Fruit fly (Drosophila melanogaster) whole organism, adult: ENCODE data around the gene CG17597.

ENCODE experiments used
- CG11617 ChIP-seq: fragments of 200-800 bp; sonication (Bioruptor generic); optimal IDR thresholded peaks from 2 replicates; lab custom pipeline; 2017; ENCODE audit warnings: mild to moderate bottlenecking, missing biosample characterization, missing genetic modification reagents, missing genetic modification characterization
- CG12768 ChIP-seq: fragments of 200-800 bp; sonication (Bioruptor generic); optimal IDR thresholded peaks from 2 replicates; lab custom pipeline; 2017; ENCODE audit warnings: missing biosample characterization, missing genetic modification characterization, mild to moderate bottlenecking, moderate library complexity, missing genetic modification reagents
- CG14711 ChIP-seq: fragments of 200-800 bp; sonication (Bioruptor generic); optimal IDR thresholded peaks from 2 replicates; lab custom pipeline; 2018; ENCODE audit warnings: missing biosample characterization, mild to moderate bottlenecking, missing genetic modification characterization, moderate library complexity
- CG1620 ChIP-seq: fragments of 200-800 bp; sonication (Bioruptor generic); optimal IDR thresholded peaks from 2 replicates; lab custom pipeline; 2016; ENCODE audit warnings: missing biosample characterization, missing genetic modification characterization
- CG33017 ChIP-seq: fragments of 200-800 bp; sonication (Bioruptor generic); optimal IDR thresholded peaks from 2 replicates; lab custom pipeline; 2018; ENCODE audit warnings: missing biosample characterization, mild to moderate bottlenecking, missing genetic modification characterization, moderate library complexity
- CG5204 ChIP-seq: fragments of 200-800 bp; sonication (Bioruptor generic); optimal IDR thresholded peaks from 2 replicates; lab custom pipeline; 2016; ENCODE audit warnings: missing biosample characterization, missing genetic modification characterization
- CG7045 ChIP-seq: fragments of 200-800 bp; sonication (Bioruptor generic); optimal IDR thresholded peaks from 2 replicates; lab custom pipeline; 2017; ENCODE audit warnings: missing biosample characterization, mild to moderate bottlenecking, missing genetic modification characterization
- CG7101 ChIP-seq: fragments of 200-800 bp; sonication (Bioruptor generic); optimal IDR thresholded peaks from 2 replicates; lab custom pipeline; 2018; ENCODE audit warnings: missing biosample characterization, mild to moderate bottlenecking, missing genetic modification characterization, moderate library complexity
- Clk ChIP-seq: fragments of 200-800 bp; sonication (Bioruptor generic); optimal IDR thresholded peaks from 2 replicates; lab custom pipeline; 2017; ENCODE audit warnings: missing biosample characterization, missing genetic modification characterization
- Crg-1 ChIP-seq: fragments of 200-800 bp; sonication (Bioruptor generic); optimal IDR thresholded peaks from 2 replicates; lab custom pipeline; 2016; ENCODE audit warnings: missing biosample characterization, missing genetic modification characterization
- Hr96 ChIP-seq: fragments of 200-800 bp; sonication (Bioruptor generic); optimal IDR thresholded peaks from 2 replicates; lab custom pipeline; 2016; ENCODE audit warnings: missing biosample characterization, missing genetic modification characterization
- Mnt ChIP-seq: fragments of 200-800 bp; sonication (Bioruptor generic); optimal IDR thresholded peaks from 2 replicates; lab custom pipeline; 2016; ENCODE audit warnings: missing biosample characterization, mild to moderate bottlenecking, missing genetic modification characterization
- bab1 ChIP-seq: fragments of 200-800 bp; sonication (Bioruptor generic); optimal IDR thresholded peaks from 3 replicates; lab custom pipeline; 2019; ENCODE audit warnings: missing biosample characterization, mild to moderate bottlenecking, missing genetic modification characterization, moderate library complexity
- cic ChIP-seq: fragments of 200-800 bp; sonication (Bioruptor generic); optimal IDR thresholded peaks from 2 replicates; lab custom pipeline; 2017; ENCODE audit warnings: missing biosample characterization, mild to moderate bottlenecking, missing genetic modification characterization, moderate library complexity
- cnc ChIP-seq, 2 experiments: fragments of >200 bp; optimal IDR thresholded peaks; 2 replicates each; lab custom pipeline; 2017
- kay ChIP-seq: fragments of 200-800 bp; sonication (Bioruptor generic); peaks from one replicate; lab custom pipeline; 2016; ENCODE audit warnings: missing biosample characterization, missing genetic modification characterization, borderline replicate concordance
- ovo ChIP-seq: fragments of 200-800 bp; sonication (Bioruptor generic); optimal IDR thresholded peaks from 2 replicates; lab custom pipeline; 2016; ENCODE audit warnings: missing biosample characterization, missing genetic modification characterization
- pad ChIP-seq: fragments of 200-800 bp; sonication (Bioruptor generic); optimal IDR thresholded peaks from 3 replicates; lab custom pipeline; 2017; ENCODE audit warnings: missing biosample characterization, missing genetic modification characterization, mild to moderate bottlenecking, moderate library complexity, missing genetic modification reagents
- tj ChIP-seq: fragments of 200-800 bp; sonication (Bioruptor generic); optimal IDR thresholded peaks from 3 replicates; lab custom pipeline; 2017; ENCODE audit warnings: missing biosample characterization, mild to moderate bottlenecking, missing genetic modification characterization, moderate library complexity
- toe ChIP-seq: fragments of 200-800 bp; sonication (Bioruptor generic); optimal IDR thresholded peaks from 2 replicates; lab custom pipeline; 2016; ENCODE audit warnings: missing biosample characterization, missing genetic modification characterization

Gene CG17597

DNA sequence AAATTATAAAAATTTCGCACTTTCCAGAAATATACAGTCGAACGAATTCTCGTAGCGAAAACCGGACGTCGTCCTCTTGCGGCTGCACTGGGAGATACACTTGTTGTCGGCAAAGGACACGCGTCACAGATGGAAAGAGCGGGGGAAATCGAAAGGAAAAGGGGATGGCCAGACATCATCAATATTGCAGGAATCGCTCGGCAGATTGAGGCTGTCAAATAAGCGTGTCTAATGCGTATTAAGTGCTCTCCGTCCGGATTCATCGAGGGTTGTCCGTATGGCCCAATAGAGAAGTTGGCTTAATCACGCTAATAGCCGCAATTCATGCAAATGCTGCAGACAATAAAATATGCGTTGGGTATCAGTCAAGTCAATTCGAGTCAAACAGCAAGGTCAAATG, 21.5 kb downstream of the CG17597 start:
- TF ChIP-seq Clk (GFP tag; lab: Kevin White, UChicago) (no peak), toe (GFP tag; lab: Kevin White, UChicago) (no peak), CG14711 (tag; lab: Kevin White, UChicago) (no peak), cnc (optimal IDR thresholded peaks at IDR 0.05; lab: Kevin White, UChicago) (no peak), CG11617 (GFP tag; lab: Kevin White, UChicago) (no peak), Mnt (no peak), CG12768 (no peak), bab1 (GFP tag; lab: Kevin White, UChicago) (no peak), Crg-1 (no peak)

DNA sequence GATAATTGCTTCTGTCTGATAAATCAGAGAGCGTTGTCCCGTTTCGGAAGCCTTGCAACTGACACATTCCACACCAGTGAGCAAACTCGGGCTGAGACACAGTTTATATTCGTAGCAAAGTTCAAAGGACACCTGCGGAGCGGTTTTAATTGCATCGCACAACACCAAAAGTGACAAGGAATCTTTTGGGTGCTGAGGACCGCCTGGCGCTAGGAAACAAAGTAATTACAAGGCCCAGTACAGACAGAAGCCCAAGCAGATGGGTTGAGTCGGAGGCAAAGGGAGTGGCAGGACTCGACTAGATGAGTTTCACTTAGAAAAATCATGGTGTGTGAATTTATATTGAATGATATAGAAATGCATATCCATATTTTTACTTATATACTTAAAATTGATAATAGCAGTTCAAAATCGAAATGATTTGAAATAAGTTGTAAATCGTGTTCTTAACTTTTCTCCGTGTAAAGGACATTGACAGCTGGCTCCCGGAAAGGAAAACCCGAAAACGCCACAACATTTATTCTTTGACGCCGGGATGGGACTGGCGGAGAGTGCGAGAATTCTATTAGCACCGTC, 22.1 kb downstream of the CG17597 start:
- TF ChIP-seq CG11617 (GFP tag; lab: Kevin White, UChicago): no peak
- TF ChIP-seq bab1 (GFP tag; lab: Kevin White, UChicago): no peak
- TF ChIP-seq Mnt: no peak
- no peak for TF ChIP-seq tj
- TF ChIP-seq CG7101 (tag; lab: Kevin White, UChicago): no peak
- TF ChIP-seq pad (GFP tag; lab: Kevin White, UChicago): no peak
- TF ChIP-seq CG12768: no peak
- no peak for TF ChIP-seq Hr96
- no peak for TF ChIP-seq ovo

DNA sequence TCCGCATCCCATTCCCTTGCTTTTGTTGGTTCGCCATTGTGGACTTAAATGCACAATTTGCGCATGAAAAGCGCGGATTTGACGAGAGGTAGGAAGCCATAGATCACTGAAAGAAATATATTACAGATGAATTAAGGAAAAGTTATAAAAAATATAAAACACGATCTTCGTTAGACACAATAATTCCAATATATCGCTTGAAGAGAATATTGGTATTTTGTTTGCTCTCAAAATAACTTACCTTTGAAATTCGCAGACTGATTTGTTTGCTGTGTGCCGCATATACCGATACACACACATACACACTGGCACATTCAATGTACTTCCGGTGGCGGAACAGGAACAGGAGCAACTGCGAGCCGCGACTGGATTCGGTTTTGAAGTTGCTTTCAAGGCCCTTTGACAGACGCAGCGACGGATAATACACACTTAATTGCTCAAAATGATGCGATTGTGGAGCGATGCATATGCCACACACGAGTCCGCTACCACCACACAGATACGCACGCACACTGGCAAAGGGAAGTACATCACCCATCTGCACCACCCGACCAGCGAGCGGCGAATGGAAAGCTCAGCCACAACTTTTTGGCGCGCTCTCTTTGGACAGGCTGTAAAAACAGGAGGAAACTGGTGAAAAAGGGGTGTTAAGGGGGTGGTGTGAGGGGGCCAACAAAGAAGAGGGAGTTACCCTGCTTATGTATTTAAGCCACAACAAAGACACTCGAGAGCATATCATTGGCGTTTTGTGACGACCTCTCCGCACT, 25.1 kb downstream of the CG17597 start:
- no peak for TF ChIP-seq cnc (optimal IDR thresholded peaks at IDR 0.05; lab: Kevin White, UChicago)
- TF ChIP-seq kay: no peak
- TF ChIP-seq CG14711 (tag; lab: Kevin White, UChicago): no peak
- no peak for TF ChIP-seq CG7101 (tag; lab: Kevin White, UChicago)
- TF ChIP-seq Crg-1: no peak
- TF ChIP-seq pad (GFP tag; lab: Kevin White, UChicago): no peak
- TF ChIP-seq tj: no peak
- TF ChIP-seq CG5204 (GFP tag; lab: Kevin White, UChicago): no peak
- no peak for TF ChIP-seq Mnt
- TF ChIP-seq ovo: no peak
- TF ChIP-seq CG12768: no peak

DNA sequence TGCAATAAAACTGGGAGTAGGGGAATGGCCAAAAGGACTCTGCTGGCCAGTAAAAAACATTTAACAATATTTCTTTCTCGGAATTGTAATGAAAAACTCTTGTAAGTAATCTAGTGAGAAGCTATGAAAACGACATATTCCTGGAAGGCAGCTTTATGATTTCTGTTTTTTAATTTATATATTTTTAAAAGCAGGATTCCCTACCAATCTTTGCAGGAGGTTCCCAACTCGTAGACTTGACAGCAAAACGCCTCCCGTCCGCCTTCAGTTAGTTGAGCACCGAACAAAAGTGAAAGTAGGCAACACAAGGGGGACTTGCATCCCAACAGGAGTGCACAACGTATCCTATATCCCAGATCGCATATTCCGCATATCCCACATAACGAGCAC, 25.7 kb downstream of the CG17597 start, which contains the start of gene CG43814:
TSS of gene CG43814 (minus strand) at position 101 of the 390 bp plus-strand sequence.
- no peak for TF ChIP-seq cic (GFP tag; lab: Kevin White, UChicago)
- TF ChIP-seq CG7101 (tag; lab: Kevin White, UChicago): no peak
- TF ChIP-seq CG11617 (GFP tag; lab: Kevin White, UChicago): no peak
- no peak for TF ChIP-seq Crg-1
- TF ChIP-seq Clk (GFP tag; lab: Kevin White, UChicago): no peak
- TF ChIP-seq CG5204 (GFP tag; lab: Kevin White, UChicago): no peak
- TF ChIP-seq pad (GFP tag; lab: Kevin White, UChicago): no peak
- no peak for TF ChIP-seq tj
- no peak for TF ChIP-seq CG7045 (GFP tag; lab: Kevin White, UChicago)
- no peak for TF ChIP-seq CG12768
- TF ChIP-seq Mnt: no peak
- no peak for TF ChIP-seq toe (GFP tag; lab: Kevin White, UChicago)
- no peak for TF ChIP-seq CG14711 (tag; lab: Kevin White, UChicago)
- TF ChIP-seq ovo: no peak
- no peak for TF ChIP-seq kay
- no peak for TF ChIP-seq cnc (optimal IDR thresholded peaks at IDR 0.05; lab: Kevin White, UChicago)

DNA sequence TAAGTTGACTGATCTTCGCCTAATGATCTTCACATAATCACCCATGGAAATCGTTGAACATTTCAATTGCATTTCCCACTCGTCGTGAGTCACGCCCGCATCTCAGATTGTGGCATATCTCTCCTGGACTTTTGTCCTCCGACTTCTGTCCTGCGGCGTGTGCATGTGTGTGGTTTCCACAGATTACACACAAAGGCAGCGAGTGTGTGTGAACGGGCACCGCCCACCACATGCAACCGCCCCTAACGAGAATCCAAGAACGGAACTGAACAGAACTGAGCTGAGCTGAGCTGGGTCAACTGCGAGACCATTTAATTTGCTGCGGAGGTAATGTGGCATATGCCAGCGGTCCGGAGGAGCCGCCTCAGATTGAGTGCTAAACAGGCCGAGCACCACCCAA, 29.2 kb downstream of the CG17597 start:
- TF ChIP-seq bab1 (GFP tag; lab: Kevin White, UChicago) (no peak), Crg-1 (no peak), cic (GFP tag; lab: Kevin White, UChicago) (no peak), Clk (GFP tag; lab: Kevin White, UChicago) (no peak), CG7045 (GFP tag; lab: Kevin White, UChicago) (no peak), CG33017 (tag; lab: Kevin White, UChicago) (no peak), CG14711 (tag; lab: Kevin White, UChicago) (no peak), tj (no peak), CG5204 (GFP tag; lab: Kevin White, UChicago) (no peak), cnc (optimal IDR thresholded peaks at IDR 0.05; lab: Kevin White, UChicago) (no peak), CG11617 (GFP tag; lab: Kevin White, UChicago) (no peak), Mnt (no peak)

DNA sequence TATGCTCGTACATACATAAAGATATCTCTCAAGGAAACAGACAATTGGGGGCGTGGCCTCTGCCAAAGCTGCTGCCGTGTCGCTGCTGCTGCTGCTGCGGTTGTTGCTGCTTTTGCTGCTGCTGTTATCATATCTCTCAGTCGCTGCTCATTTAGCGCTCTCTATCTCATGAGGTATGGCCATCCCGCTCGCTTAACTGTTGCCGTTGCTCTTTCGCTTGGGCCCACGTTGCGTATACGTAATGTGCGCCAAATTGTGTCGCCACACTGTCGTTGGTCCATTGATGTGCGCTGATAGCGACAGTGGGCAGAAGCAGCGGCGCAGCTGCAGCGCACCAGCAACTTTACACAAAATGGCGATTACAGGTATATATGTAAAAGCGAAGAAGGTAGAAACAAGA, 34.5 kb downstream of the CG17597 start:
- TF ChIP-seq CG7101 (tag; lab: Kevin White, UChicago): no peak
- TF ChIP-seq Crg-1: no peak
- no peak for TF ChIP-seq Clk (GFP tag; lab: Kevin White, UChicago)
- no peak for TF ChIP-seq kay
- TF ChIP-seq CG11617 (GFP tag; lab: Kevin White, UChicago): no peak
- no peak for TF ChIP-seq ovo
- TF ChIP-seq toe (GFP tag; lab: Kevin White, UChicago): no peak
- TF ChIP-seq cic (GFP tag; lab: Kevin White, UChicago): no peak
- TF ChIP-seq Hr96: no peak
- no peak for TF ChIP-seq CG5204 (GFP tag; lab: Kevin White, UChicago)
- TF ChIP-seq CG1620: no peak
- no peak for TF ChIP-seq cnc (optimal IDR thresholded peaks at IDR 0.05; lab: Kevin White, UChicago)
- no peak for TF ChIP-seq Mnt
- no peak for TF ChIP-seq pad (GFP tag; lab: Kevin White, UChicago)
- no peak for TF ChIP-seq CG33017 (tag; lab: Kevin White, UChicago)
- TF ChIP-seq CG14711 (tag; lab: Kevin White, UChicago): no peak
